Worm (Caenorhabditis elegans): ENCODE data around the gene F55H2.7.

Gene F55H2.7

ce11 chrIII:9516148-9516547 is at the start of gene F55H2.7:
TSS of gene F55H2.7 (minus strand) at chrIII:9516248.
- TF ChIP-seq Y53F4B.3 (GFP tag; IDR thresholded peaks at IDR 0.05) (no peak), snpc-3.4 (tag; optimal IDR thresholded peaks at IDR 0.05) (peak; percentile 8)

DNA sequence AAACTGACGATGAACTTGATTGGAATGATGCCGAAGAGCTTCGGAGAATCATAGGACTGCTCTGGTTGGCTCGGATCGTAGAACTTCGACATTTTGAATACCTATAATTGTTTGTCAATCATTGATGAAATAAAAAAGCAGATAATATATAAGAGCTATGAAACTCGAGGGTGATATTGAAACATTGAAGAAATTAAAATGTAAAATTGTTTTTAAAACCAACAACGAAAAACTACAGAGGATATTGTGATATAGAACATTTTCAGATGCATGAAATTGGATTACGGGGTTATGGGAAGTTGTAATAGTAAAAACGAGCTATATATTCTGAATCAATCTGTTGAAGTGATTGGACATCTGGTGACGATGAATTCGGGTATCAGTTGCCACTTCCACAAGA is 48.4 kb upstream of the F55H2.7 start, which contains the start of gene C48B4.10:
C48B4.10 (minus strand) TSS at position 101 of the 400 bp plus-strand sequence.
- TF ChIP-seq efl-1 (GFP tag; optimal IDR thresholded peaks at IDR 0.05) = no peak
- TF ChIP-seq madf-6 (GFP tag; IDR thresholded peaks at IDR 0.05) = 0 out of 2 replicates have a peak, but pooled peaks have one; percentile 12

- TF ChIP-seq B0261.1 (tag; optimal IDR thresholded peaks at IDR 0.05) = no peak
- no peak for TF ChIP-seq nfyb-1 (GFP tag; IDR thresholded peaks at IDR 0.05)
- TF ChIP-seq snpc-1.1 (tag; optimal IDR thresholded peaks at IDR 0.05; ENCODE audit: insufficient read depth) = no peak
- no peak for TF ChIP-seq ceh-91 (GFP tag; IDR thresholded peaks at IDR 0.05)
- TF ChIP-seq ztf-22 (GFP tag; optimal IDR thresholded peaks at IDR 0.05) = no peak
- TF ChIP-seq F39B2.1 (GFP tag; IDR thresholded peaks at IDR 0.05) = no peak
- TF ChIP-seq ztf-28 (GFP tag; IDR thresholded peaks at IDR 0.05) = no peak
- no peak for TF ChIP-seq rpc-1 (optimal IDR thresholded peaks at IDR 0.05)
- TF ChIP-seq rpc-1 (tag; optimal IDR thresholded peaks at IDR 0.05) = no peak
- TF ChIP-seq F33H1.4 (GFP tag; IDR thresholded peaks at IDR 0.05) = no peak
- no peak for TF ChIP-seq F49E8.2 (tag; optimal IDR thresholded peaks at IDR 0.05; ENCODE audit: insufficient read depth)
- TF ChIP-seq F57A8.1 (GFP tag; optimal IDR thresholded peaks at IDR 0.05) = no peak
These were observed 47.2 kb upstream of the F55H2.7 start, which contains the start of gene C48B4.9 for ce11 chrIII:9563235-9563634. TSS of gene C48B4.9 (minus strand) at chrIII:9563335.

DNA sequence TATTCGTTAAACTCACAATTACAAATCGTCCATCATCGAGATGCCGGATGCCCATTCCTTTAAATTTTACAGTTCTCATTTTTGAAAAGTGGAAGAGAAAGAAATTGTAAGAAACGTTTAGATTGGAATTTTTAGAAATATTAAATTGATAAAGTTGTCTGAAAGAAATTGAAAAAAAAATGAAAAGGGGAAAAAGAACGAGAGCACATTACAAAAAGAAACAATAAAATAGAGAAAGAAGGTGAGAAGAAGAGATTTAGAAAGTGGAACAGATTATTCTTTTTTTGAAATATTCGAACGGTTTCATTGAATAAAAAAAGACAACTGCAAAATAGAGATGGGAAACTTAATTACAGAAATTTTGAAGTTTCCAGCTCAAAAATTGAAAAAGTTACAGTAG is 45.1 kb upstream of the F55H2.7 start, which contains the start of gene C48B4.8:
C48B4.8 (minus strand) TSS at position 101 of the 400 bp plus-strand sequence.
- no peak for TF ChIP-seq aptf-2 (GFP tag; conservative IDR thresholded peaks at IDR 0.05)

- peak; percentile 31 for TF ChIP-seq efl-1 (GFP tag; optimal IDR thresholded peaks at IDR 0.05)
- peak; percentile 64 for TF ChIP-seq him-1 (tag; optimal IDR thresholded peaks at IDR 0.05)
- TF ChIP-seq athp-1 (tag; optimal IDR thresholded peaks at IDR 0.05) = no peak
- TF ChIP-seq madf-6 (GFP tag; IDR thresholded peaks at IDR 0.05) = peak; percentile 90
- peak; percentile 14 for TF ChIP-seq snpc-1.3 (tag; optimal IDR thresholded peaks at IDR 0.05; ENCODE audit: insufficient read depth)
- peak; percentile 44 for TF ChIP-seq F49E8.2 (tag; optimal IDR thresholded peaks at IDR 0.05; ENCODE audit: insufficient read depth)
- no peak for TF ChIP-seq hlh-12 (tag; optimal IDR thresholded peaks at IDR 0.05)
- peak; percentile 78 for TF ChIP-seq xnd-1 (tag; optimal IDR thresholded peaks at IDR 0.05)
- TF ChIP-seq cebp-1 (GFP tag; IDR thresholded peaks at IDR 0.05) = no peak
- no peak for TF ChIP-seq cebp-1 (tag; optimal IDR thresholded peaks at IDR 0.05)
- peak; percentile 37 for TF ChIP-seq snpc-3.4 (tag; optimal IDR thresholded peaks at IDR 0.05)
- peak; percentile 87 for TF ChIP-seq lsl-1 (GFP tag; optimal IDR thresholded peaks at IDR 0.05)
- no peak for TF ChIP-seq nfya-1 (tag; optimal IDR thresholded peaks at IDR 0.05; ENCODE audit: borderline replicate concordance, insufficient read depth)
- peak; percentile 90 for TF ChIP-seq F33H1.4 (GFP tag; IDR thresholded peaks at IDR 0.05)
- TF ChIP-seq madf-8 (GFP tag; conservative IDR thresholded peaks at IDR 0.05) = peak; percentile 78
These were observed 43.4 kb upstream of the F55H2.7 start, which contains the start of gene C48B4.7 for ce11 chrIII:9559381-9559881. TSS of gene C48B4.7 (minus strand) at chrIII:9559431.

- TF ChIP-seq nfya-1 (tag; optimal IDR thresholded peaks at IDR 0.05; ENCODE audit: borderline replicate concordance, insufficient read depth) (no peak), ztf-26 (tag; optimal IDR thresholded peaks at IDR 0.05) (no peak), ceh-27 (GFP tag; optimal IDR thresholded peaks at IDR 0.05) (no peak), ztf-6 (GFP tag; IDR thresholded peaks at IDR 0.05) (no peak), attf-3 (GFP tag; conservative IDR thresholded peaks at IDR 0.05) (no peak), aptf-2 (GFP tag; conservative IDR thresholded peaks at IDR 0.05) (no peak), athp-1 (tag; optimal IDR thresholded peaks at IDR 0.05) (no peak), madf-3 (GFP tag; IDR thresholded peaks at IDR 0.05) (no peak), F57C9.4 (tag; optimal IDR thresholded peaks at IDR 0.05) (no peak), rpc-1 (optimal IDR thresholded peaks at IDR 0.05) (no peak), rpc-1 (tag; optimal IDR thresholded peaks at IDR 0.05) (no peak), snpc-3.4 (tag; optimal IDR thresholded peaks at IDR 0.05) (no peak), hlh-26 (GFP tag; conservative IDR thresholded peaks at IDR 0.05) (no peak), F10E7.11 (tag; optimal IDR thresholded peaks at IDR 0.05) (no peak), rec-8 (tag; optimal IDR thresholded peaks at IDR 0.05) (no peak), ZK185.1 (tag; optimal IDR thresholded peaks at IDR 0.05; ENCODE audit: poor library complexity, severe bottlenecking) (no peak), lsl-1 (GFP tag; optimal IDR thresholded peaks at IDR 0.05) (no peak)
These were observed 42.4 kb upstream of the F55H2.7 start, which contains the start of gene C48B4.6 for ce11 chrIII:9558463-9558862. TSS of gene C48B4.6 (minus strand) at chrIII:9558563.
